Fruit fly (Drosophila melanogaster) whole organism, embryonic: ENCODE data around the gene p24-1.

ENCODE experiments used
- Awh ChIP-seq: fragments of 200-800 bp; sonication (Bioruptor generic); IDR thresholded peaks from 2 replicates; pipeline ENCODE4, ENCODE4 v1.3.6; 2022; ENCODE audit warnings: missing biosample characterization, missing genetic modification characterization
- CG12769 ChIP-seq: fragments of 200-800 bp; sonication (Bioruptor generic); optimal IDR thresholded peaks from 2 replicates; lab custom pipeline; 2019; ENCODE audit warnings: missing biosample characterization, mild to moderate bottlenecking, missing genetic modification characterization, moderate library complexity
- CG12942 ChIP-seq: fragments of 200-800 bp; sonication (Bioruptor generic); optimal IDR thresholded peaks from 3 replicates; lab custom pipeline; 2016; ENCODE audit warnings: missing biosample characterization, missing genetic modification characterization
- CG14441 ChIP-seq: fragments of 200-800 bp; sonication (Bioruptor generic); IDR thresholded peaks from 2 replicates; pipeline ENCODE4 v1.3.6; 2022; ENCODE audit warnings: missing biosample characterization, missing genetic modification characterization
- CG16779 ChIP-seq: fragments of 200-800 bp; sonication (Bioruptor generic); IDR thresholded peaks from 2 replicates; pipeline ENCODE4 v1.3.6; 2022; ENCODE audit warnings: missing biosample characterization, missing genetic modification characterization
- CG1792 ChIP-seq: fragments of 200-800 bp; sonication (Bioruptor generic); optimal IDR thresholded peaks from 2 replicates; lab custom pipeline; 2016; ENCODE audit warnings: missing biosample characterization, missing genetic modification characterization
- CG18476 ChIP-seq: fragments of 200-800 bp; sonication (Bioruptor generic); optimal IDR thresholded peaks from 2 replicates; lab custom pipeline; 2016; ENCODE audit warnings: missing biosample characterization, mild to moderate bottlenecking, missing genetic modification characterization
- CG2199 ChIP-seq: fragments of 200-800 bp; sonication (Bioruptor generic); IDR thresholded peaks from 3 replicates; pipeline ENCODE4 v1.3.6; 2022; ENCODE audit warnings: missing biosample characterization, missing genetic modification characterization
- CG30020 ChIP-seq: fragments of 200-800 bp; optimal IDR thresholded peaks from 2 replicates; lab custom pipeline; 2019; ENCODE audit warnings: missing biosample characterization, mild to moderate bottlenecking, missing genetic modification characterization, moderate library complexity
- CG31365 ChIP-seq: fragments of 200-800 bp; sonication (Bioruptor generic); optimal IDR thresholded peaks from 2 replicates; lab custom pipeline; 2018; ENCODE audit warnings: missing biosample characterization, mild to moderate bottlenecking, missing genetic modification characterization
- CG31388 ChIP-seq: fragments of 200-800 bp; sonication (Bioruptor generic); optimal IDR thresholded peaks from 2 replicates; lab custom pipeline; 2016; ENCODE audit warnings: missing biosample characterization, missing genetic modification characterization
- CG32532 ChIP-seq: fragments of 200-800 bp; sonication (Bioruptor generic); IDR thresholded peaks from 2 replicates; pipeline ENCODE4 v1.3.6; 2022; ENCODE audit warnings: missing biosample characterization, missing genetic modification characterization
- CG34422 ChIP-seq: fragments of 200-800 bp; sonication (Bioruptor generic); IDR thresholded peaks from 3 replicates; pipeline ENCODE4 v1.3.6; 2022; ENCODE audit warnings: missing biosample characterization, missing genetic modification characterization
- CG4854 ChIP-seq: fragments of 200-800 bp; sonication (Bioruptor generic); optimal IDR thresholded peaks from 2 replicates; lab custom pipeline; 2016; ENCODE audit warnings: missing biosample characterization, missing genetic modification characterization, inconsistent platforms
- CG8089 ChIP-seq: fragments of 200-800 bp; sonication (Bioruptor generic); optimal IDR thresholded peaks from 3 replicates; lab custom pipeline; 2016; ENCODE audit warnings: missing biosample characterization, missing genetic modification characterization
- CG9817 ChIP-seq: fragments of 200-800 bp; sonication (Bioruptor generic); optimal IDR thresholded peaks from 2 replicates; lab custom pipeline; 2018; ENCODE audit warnings: missing biosample characterization, mild to moderate bottlenecking, missing genetic modification characterization, moderate library complexity
- D ChIP-seq, 2 experiments: fragments of 200-800 bp in 1 of 2; fragments of >200 bp in 1 of 2; sonication (Bioruptor generic) in 1 of 2; optimal IDR thresholded peaks; 2 replicates in 1 of 2; 3 replicates in 1 of 2; lab custom pipeline; 2017; ENCODE audit warnings: mild to moderate bottlenecking in 1 of 2, missing biosample characterization in 1 of 2, missing genetic modification characterization in 1 of 2, missing genetic modification reagents in 1 of 2
- Dll ChIP-seq: fragments of 200-800 bp; sonication (Bioruptor generic); IDR thresholded peaks from 4 replicates; pipeline ENCODE4 v1.3.6; 2022; ENCODE audit warnings: missing biosample characterization, missing genetic modification characterization; ENCODE audit not compliant: partially characterized antibody
- Med ChIP-seq: fragments of 200-800 bp; sonication (Bioruptor generic); peaks from one replicate; lab custom pipeline; 2016; ENCODE audit warnings: missing biosample characterization, missing genetic modification characterization, mild to moderate bottlenecking, inconsistent platforms, moderate library complexity
- Nf-YA ChIP-seq: fragments of 200-800 bp; sonication (Bioruptor generic); IDR thresholded peaks from 2 replicates; pipeline ENCODE4 v1.3.6; 2022; ENCODE audit warnings: missing biosample characterization, missing genetic modification characterization
- Scr ChIP-seq: fragments of 200-800 bp; sonication (Bioruptor generic); IDR thresholded peaks from 2 replicates; pipeline ENCODE4 v1.3.6; 2022; ENCODE audit warnings: missing biosample characterization, missing genetic modification characterization; ENCODE audit not compliant: partially characterized antibody
- Six4 ChIP-seq: fragments of 200-800 bp; sonication (Bioruptor generic); optimal IDR thresholded peaks from 2 replicates; lab custom pipeline; 2016; ENCODE audit warnings: missing biosample characterization, missing genetic modification characterization
- Xbp1 ChIP-seq: fragments of 200-800 bp; sonication (Bioruptor generic); optimal IDR thresholded peaks from 3 replicates; lab custom pipeline; 2016; ENCODE audit warnings: missing biosample characterization, mild to moderate bottlenecking, missing genetic modification characterization
- abd-A ChIP-seq: fragments of 200-800 bp; sonication (Bioruptor generic); optimal IDR thresholded peaks from 3 replicates; lab custom pipeline; 2019; ENCODE audit warnings: missing biosample characterization, mild to moderate bottlenecking, missing genetic modification characterization, moderate library complexity
- al ChIP-seq: fragments of 200-800 bp; sonication (Bioruptor generic); IDR thresholded peaks from 2 replicates; pipeline ENCODE4 v1.3.6; 2022; ENCODE audit warnings: missing biosample characterization, missing genetic modification characterization
- ato ChIP-seq: fragments of 200-800 bp; sonication (Bioruptor generic); IDR thresholded peaks from 2 replicates; pipeline ENCODE4 v1.3.6; 2022; ENCODE audit warnings: missing biosample characterization, missing genetic modification characterization; ENCODE audit not compliant: partially characterized antibody
- bigmax ChIP-seq: fragments of 200-800 bp; sonication (Bioruptor generic); optimal IDR thresholded peaks from 2 replicates; lab custom pipeline; 2018; ENCODE audit warnings: missing biosample characterization, mild to moderate bottlenecking, missing genetic modification characterization
- chinmo ChIP-seq: fragments of 200-800 bp; sonication (Bioruptor generic); IDR thresholded peaks from 4 replicates; pipeline ENCODE4 v1.3.6; 2022; ENCODE audit warnings: missing biosample characterization, missing genetic modification characterization; ENCODE audit not compliant: partially characterized antibody
- chm ChIP-seq: fragments of 200-800 bp; sonication (Bioruptor generic); IDR thresholded peaks from 2 replicates; pipeline ENCODE4 v1.3.6; 2022; ENCODE audit warnings: missing biosample characterization, missing genetic modification characterization
- ci ChIP-seq: fragments of 200-800 bp; sonication (Bioruptor generic); IDR thresholded peaks from 3 replicates; pipeline ENCODE4 v1.3.6; 2022; ENCODE audit warnings: missing biosample characterization, missing genetic modification characterization
- crol ChIP-seq: fragments of 200-800 bp; sonication (Bioruptor generic); IDR thresholded peaks from 2 replicates; pipeline ENCODE4 v1.3.6; 2022; ENCODE audit warnings: missing biosample characterization, missing genetic modification characterization
- eyg ChIP-seq: fragments of 200-800 bp; sonication (Bioruptor generic); optimal IDR thresholded peaks from 3 replicates; lab custom pipeline; 2016; ENCODE audit warnings: missing biosample characterization, missing genetic modification characterization
- hkb ChIP-seq, 2 experiments: fragments of 200-800 bp in 1 of 2; fragments of >200 bp in 1 of 2; sonication (Bioruptor generic) in 1 of 2; IDR thresholded peaks in 1 of 2; optimal IDR thresholded peaks in 1 of 2; 2 replicates each; pipeline versions ENCODE4 v1.3.6 to Lab custom; 2017 to 2022; ENCODE audit warnings: missing biosample characterization in 1 of 2, missing genetic modification characterization in 1 of 2
- hth ChIP-seq: fragments of >200 bp; optimal IDR thresholded peaks from 2 replicates; lab custom pipeline; 2017; ENCODE audit warnings: inconsistent platforms
- otp ChIP-seq: fragments of 200-800 bp; sonication (Bioruptor generic); IDR thresholded peaks from 3 replicates; pipeline ENCODE4, ENCODE4 v1.3.6; 2022; ENCODE audit warnings: missing biosample characterization, missing genetic modification characterization
- pan ChIP-seq, 4 experiments: fragments of >200 bp in 3 of 4; fragments of 200-800 bp in 1 of 4; sonication (Bioruptor generic) in 1 of 4; optimal IDR thresholded peaks in 3 of 4; IDR thresholded peaks in 1 of 4; 2 replicates each; pipeline versions ENCODE4 v1.3.6 to Lab custom; 2017 to 2022; ENCODE audit warnings: missing biosample characterization in 2 of 4, missing genetic modification characterization in 2 of 4, mixed read lengths in 1 of 4
- ranshi ChIP-seq: fragments of 200-800 bp; sonication (Bioruptor generic); IDR thresholded peaks from 2 replicates; pipeline ENCODE4 v1.3.6; 2022; ENCODE audit warnings: missing biosample characterization, missing genetic modification characterization
- row ChIP-seq: fragments of 200-800 bp; sonication (Bioruptor generic); IDR thresholded peaks from 3 replicates; pipeline ENCODE4 v1.3.6; 2022; ENCODE audit warnings: missing biosample characterization, missing genetic modification characterization
- shn ChIP-seq: fragments of 200-800 bp; sonication (Bioruptor generic); optimal IDR thresholded peaks from 3 replicates; lab custom pipeline; 2016; ENCODE audit warnings: missing biosample characterization, missing genetic modification characterization
- slbo ChIP-seq: fragments of 200-800 bp; sonication (Bioruptor generic); IDR thresholded peaks from 2 replicates; pipeline ENCODE4 v1.3.6; 2022; ENCODE audit warnings: missing biosample characterization, missing genetic modification characterization
- ssp ChIP-seq: fragments of 200-800 bp; sonication (Bioruptor generic); IDR thresholded peaks from 2 replicates; pipeline ENCODE4 v1.3.6; 2022; ENCODE audit warnings: missing biosample characterization, missing genetic modification characterization
- ttk ChIP-seq: fragments of 200-800 bp; sonication (Bioruptor generic); IDR thresholded peaks from 2 replicates; pipeline ENCODE4 v2.1.2; 2022; ENCODE audit warnings: missing biosample characterization, missing genetic modification characterization
- vnd ChIP-seq: fragments of 200-800 bp; sonication (Bioruptor generic); IDR thresholded peaks from 3 replicates; pipeline ENCODE4 v1.3.6; 2022; ENCODE audit warnings: missing biosample characterization, missing genetic modification characterization; ENCODE audit not compliant: partially characterized antibody
- vvl ChIP-seq: fragments of 200-800 bp; sonication (Bioruptor generic); IDR thresholded peaks from 2 replicates; pipeline ENCODE4 v1.3.6; 2022; ENCODE audit warnings: missing biosample characterization, missing genetic modification characterization

Gene p24-1

DNA sequence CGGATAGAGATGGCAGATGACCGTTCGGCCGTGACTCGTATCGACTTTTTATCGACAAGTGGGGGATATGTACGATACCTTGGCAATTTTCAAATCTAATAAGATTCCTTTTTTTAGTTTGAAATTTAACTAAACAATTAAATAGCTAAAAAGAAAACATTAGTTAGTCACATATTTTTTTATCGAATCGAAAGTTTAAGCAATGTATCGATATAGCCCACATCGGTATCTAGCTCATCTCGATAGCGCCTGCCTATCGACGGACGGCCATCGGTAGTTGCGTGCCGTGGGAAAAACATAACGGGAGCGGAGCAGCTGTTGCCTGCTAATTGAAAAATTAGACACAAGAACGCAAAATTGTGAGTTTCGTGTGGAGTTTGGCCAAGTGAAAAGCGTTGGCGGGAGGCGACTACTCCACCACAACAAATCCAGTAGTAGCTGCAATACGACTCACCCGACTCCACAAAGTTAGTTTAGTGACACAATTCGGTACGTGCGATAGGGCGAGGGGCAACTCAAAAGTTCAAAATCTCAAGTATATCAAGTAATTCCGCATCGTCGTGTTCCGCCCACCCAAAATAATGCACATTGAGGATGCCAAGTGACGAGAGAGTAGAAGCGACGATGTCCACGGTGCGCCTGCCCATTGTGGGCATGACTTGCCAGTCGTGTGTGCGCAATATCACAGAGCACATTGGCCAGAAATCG, 2.6 kb upstream of the p24-1 start, which contains the start of the genes CG10347 and ATP7 (continued):
- TF ChIP-seq vnd = peak; percentile 85
- TF ChIP-seq Six4 (GFP tag; lab: Kevin White, UChicago) = no peak
- no peak for TF ChIP-seq Nf-YA (GFP tag; lab: Robert Waterston, UW)
- no peak for TF ChIP-seq CG31388 (GFP tag; lab: Kevin White, UChicago)
- TF ChIP-seq ssp (GFP tag; lab: Robert Waterston, UW) = no peak
- TF ChIP-seq bigmax = no peak
- no peak for TF ChIP-seq Xbp1
- TF ChIP-seq CG1792 = peak; percentile 11
- no peak for TF ChIP-seq D (optimal IDR thresholded peaks at IDR 0.05; lab: Kevin White, UChicago)
- no peak for TF ChIP-seq D (GFP tag; optimal IDR thresholded peaks at IDR 0.05; lab: Kevin White, UChicago)
- no peak for TF ChIP-seq CG9817 (tag; lab: Kevin White, UChicago)
- peak; percentile 17; the same call in 1 of the 3 replicates for TF ChIP-seq CG34422 (GFP tag; lab: Robert Waterston, UW)
- no peak for TF ChIP-seq CG4854 (GFP tag; lab: Kevin White, UChicago)

DNA sequence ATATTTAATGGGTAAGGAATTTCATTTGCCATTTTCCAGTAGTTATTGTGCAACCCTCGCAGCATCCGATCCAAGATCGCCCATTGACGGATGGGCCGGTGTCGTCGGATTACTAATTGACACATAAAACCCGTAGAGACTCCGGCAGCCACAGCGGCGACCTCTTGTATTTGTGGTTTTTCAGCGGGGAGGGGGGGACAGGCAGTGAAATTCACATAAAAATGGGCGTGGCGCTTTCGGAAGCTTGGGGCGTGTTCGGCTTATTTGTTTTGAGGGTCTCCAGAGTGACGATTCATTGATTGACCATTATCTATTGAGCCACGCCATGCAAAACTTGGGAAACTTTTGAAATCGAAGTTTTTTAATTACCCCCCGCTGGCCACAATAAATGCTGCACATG, 3.1 kb downstream of the p24-1 start:
- no peak for TF ChIP-seq Dll
- no peak for TF ChIP-seq chm (GFP tag; lab: Robert Waterston, UW)
- peak; percentile 70 for TF ChIP-seq Med
- no peak for TF ChIP-seq CG12942 (GFP tag; lab: Kevin White, UChicago)
- 0 out of 2 replicates have a peak, but pooled peaks have one; percentile 30 for TF ChIP-seq Awh (GFP tag; lab: Robert Waterston, UW)
- TF ChIP-seq ci = 0 out of 3 replicates have a peak, but pooled peaks have one; percentile 32
- TF ChIP-seq ranshi (GFP tag; lab: Robert Waterston, UW) = no peak
- peak; percentile 40 for TF ChIP-seq CG14441 (GFP tag; lab: Robert Waterston, UW)
- peak; percentile 59; the same call in 1 of the 2 replicates for TF ChIP-seq crol (GFP tag; lab: Robert Waterston, UW)
- no peak for TF ChIP-seq eyg (GFP tag; lab: Kevin White, UChicago)
- no peak for TF ChIP-seq CG8089 (GFP tag; lab: Kevin White, UChicago)
- TF ChIP-seq CG31365 = no peak
- peak; percentile 17; the same call in 1 of the 2 replicates for TF ChIP-seq al
- no peak for TF ChIP-seq slbo (GFP tag; lab: Robert Waterston, UW)
- TF ChIP-seq CG2199 (GFP tag; lab: Robert Waterston, UW) = no peak
- TF ChIP-seq hkb (optimal IDR thresholded peaks at IDR 0.05; lab: Kevin White, UChicago) = no peak
- no peak for TF ChIP-seq hkb (GFP tag; IDR thresholded peaks at IDR 0.05; lab: Robert Waterston, UW)
- no peak for TF ChIP-seq pan (optimal IDR thresholded peaks at IDR 0.05; lab: Kevin White, UChicago)
- TF ChIP-seq pan (GFP tag; optimal IDR thresholded peaks at IDR 0.05 in 1 of 2, IDR thresholded peaks at IDR 0.05 in 1 of 2) = peak in 1 of 2 experiments; percentile 16
- TF ChIP-seq chinmo = no peak
- no peak for TF ChIP-seq CG30020 (tag; lab: Kevin White, UChicago)
- TF ChIP-seq row (GFP tag; lab: Robert Waterston, UW) = 0 out of 3 replicates have a peak, but pooled peaks have one; percentile 7
- no peak for TF ChIP-seq ato
- TF ChIP-seq shn (GFP tag; lab: Kevin White, UChicago) = no peak
- no peak for TF ChIP-seq hth
- peak; percentile 72 for TF ChIP-seq abd-A (tag; lab: Kevin White, UChicago)
- TF ChIP-seq ttk (GFP tag; lab: Robert Waterston, UW) = no peak
- TF ChIP-seq otp (GFP tag; lab: Robert Waterston, UW) = no peak
- TF ChIP-seq vvl (GFP tag; lab: Robert Waterston, UW) = peak; percentile 59; the same call in 1 of the 2 replicates
- peak; percentile 10 for TF ChIP-seq CG18476
- TF ChIP-seq Scr (GFP tag; lab: Robert Waterston, UW) = no peak
- TF ChIP-seq CG12769 (tag; lab: Kevin White, UChicago) = peak; percentile 60
- 0 out of 2 replicates have a peak, but pooled peaks have one; percentile 7 for TF ChIP-seq CG32532 (GFP tag; lab: Robert Waterston, UW)
- no peak for TF ChIP-seq CG16779 (GFP tag; lab: Robert Waterston, UW)
